Fruit fly (Drosophila melanogaster): ENCODE measurements around the gene GstT4.

GstT4 gene

DNA sequence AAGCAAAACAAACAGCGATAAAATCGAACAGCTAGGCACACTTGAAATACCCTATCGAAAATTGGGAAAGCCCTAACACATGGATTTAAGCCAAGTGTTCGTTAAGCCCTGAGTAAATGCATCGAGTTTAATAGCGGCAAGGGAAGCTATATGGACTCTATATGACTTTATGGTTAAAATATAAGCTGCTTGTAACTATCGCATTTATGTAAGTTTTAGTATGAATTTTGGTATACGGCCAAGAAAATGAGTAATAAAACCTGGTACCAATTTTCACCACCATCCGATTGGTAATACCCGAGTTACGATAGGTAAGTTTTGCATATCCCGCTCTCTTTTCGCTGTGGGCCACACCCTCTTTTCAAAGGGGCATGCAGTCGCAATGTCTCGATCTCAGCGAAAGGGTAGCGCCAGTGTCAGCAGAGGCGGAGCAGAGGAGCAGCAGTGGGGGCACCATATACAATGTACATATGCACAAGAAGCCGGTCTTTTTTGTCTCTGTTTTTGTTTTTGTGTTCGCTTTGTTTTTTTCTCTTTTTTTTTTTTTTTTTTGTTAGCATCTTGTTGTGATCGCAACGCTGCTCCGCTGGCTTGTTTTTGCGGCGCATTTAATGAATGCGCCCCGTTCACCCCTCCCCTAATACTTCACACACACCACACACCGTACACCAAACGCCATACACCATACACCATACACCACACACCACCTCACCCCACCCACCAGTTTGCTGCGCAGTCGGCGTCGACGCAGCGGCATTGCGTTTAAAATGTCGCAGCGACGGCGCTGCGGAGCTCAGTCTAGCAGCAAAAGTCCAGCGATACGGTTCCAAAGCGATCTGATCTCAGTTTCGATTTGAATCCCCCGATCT is at the start of gene GstT4:
TSS of gene GstT4 (plus strand) at position 788 of the 869 bp plus-strand sequence.
- TF ChIP-seq fd85E (GFP tag; optimal IDR thresholded peaks at IDR 0.05) (peak; percentile 86), CG10669 (GFP tag; optimal IDR thresholded peaks at IDR 0.05) (peak; percentile 69), Eip93F (GFP tag; optimal IDR thresholded peaks at IDR 0.05) (peak; percentile 64), Gug (GFP tag; IDR thresholded peaks at IDR 0.05) (peak; percentile 96), spab (GFP tag; optimal IDR thresholded peaks at IDR 0.05) (peak; percentile 89), pdm3 (GFP tag; optimal IDR thresholded peaks at IDR 0.05) (peak; percentile 89), Ets21C (GFP tag; optimal IDR thresholded peaks at IDR 0.05) (peak; percentile 59), lz (GFP tag; optimal IDR thresholded peaks at IDR 0.05) (peak; percentile 81), CG9139 (GFP tag; optimal IDR thresholded peaks at IDR 0.05) (peak; percentile 97), Met (GFP tag; optimal IDR thresholded peaks at IDR 0.05) (peak; percentile 70), CG11902 (GFP tag; optimal IDR thresholded peaks at IDR 0.05) (peak; percentile 25), Sox102F (GFP tag; optimal IDR thresholded peaks at IDR 0.05) (peak; percentile 85), CG32006 (GFP tag; optimal IDR thresholded peaks at IDR 0.05) (peak; percentile 70), CG8319 (GFP tag; optimal IDR thresholded peaks at IDR 0.05) (peak; percentile 78), CG3919 (GFP tag; optimal IDR thresholded peaks at IDR 0.05) (peak; percentile 92), Lpt (GFP tag; optimal IDR thresholded peaks at IDR 0.05) (peak; percentile 99), OdsH (GFP tag; optimal IDR thresholded peaks at IDR 0.05) (peak; percentile 86), Sox14 (GFP tag; optimal IDR thresholded peaks at IDR 0.05) (peak; percentile 93), vri (GFP tag; optimal IDR thresholded peaks at IDR 0.05) (peak; percentile 96), Ets96B (tag; optimal IDR thresholded peaks at IDR 0.05) (peak; percentile 89), CG4318 (GFP tag; optimal IDR thresholded peaks at IDR 0.05) (peak; percentile 16), CG6808 (GFP tag; optimal IDR thresholded peaks at IDR 0.05) (peak; percentile 94), CG10631 (GFP tag; optimal IDR thresholded peaks at IDR 0.05) (peak; percentile 96), fd59A (GFP tag; optimal IDR thresholded peaks at IDR 0.05) (peak; percentile 61), fkh (GFP tag; optimal IDR thresholded peaks at IDR 0.05) (peak; percentile 80), CG3032 (tag; optimal IDR thresholded peaks at IDR 0.05) (peak; percentile 89), svp (GFP tag) (peak; percentile 96), net (GFP tag; optimal IDR thresholded peaks at IDR 0.05) (peak; percentile 97), CG6276 (GFP tag; optimal IDR thresholded peaks at IDR 0.05) (peak; percentile 90), Smox (GFP tag; optimal IDR thresholded peaks at IDR 0.05) (peak; percentile 82), eg (GFP tag; IDR thresholded peaks at IDR 0.05) (peak; percentile 99), Hr38 (GFP tag; optimal IDR thresholded peaks at IDR 0.05) (peak; percentile 66), Eip78C (GFP tag) (peak; percentile 93), dsx (GFP tag; optimal IDR thresholded peaks at IDR 0.05; ENCODE audit: poor library complexity, severe bottlenecking) (peak; percentile 95), acj6 (GFP tag; optimal IDR thresholded peaks at IDR 0.05) (peak; percentile 79), Eip75B (GFP tag; optimal IDR thresholded peaks at IDR 0.05) (peak; percentile 94), Blimp-1 (GFP tag; optimal IDR thresholded peaks at IDR 0.05) (peak; percentile 16), CG6163 (GFP tag; IDR thresholded peaks at IDR 0.05) (peak; percentile 99), Hr4 (GFP tag; optimal IDR thresholded peaks at IDR 0.05) (peak; percentile 69), CG11294 (GFP tag; IDR thresholded peaks at IDR 0.05) (peak; percentile 82), CG7368 (GFP tag; optimal IDR thresholded peaks at IDR 0.05) (peak; percentile 95), achi (GFP tag; optimal IDR thresholded peaks at IDR 0.05) (peak; percentile 92), topi (GFP tag; optimal IDR thresholded peaks at IDR 0.05) (peak; percentile 83), Sox15 (GFP tag; optimal IDR thresholded peaks at IDR 0.05) (peak; percentile 38), dac (GFP tag; optimal IDR thresholded peaks at IDR 0.05) (peak; percentile 69), salr (GFP tag; optimal IDR thresholded peaks at IDR 0.05) (peak; percentile 64 to 94), CG15336 (GFP tag; IDR thresholded peaks at IDR 0.05) (peak; percentile 97), esn (GFP tag; optimal IDR thresholded peaks at IDR 0.05) (peak; percentile 85), CG8632 (GFP tag; optimal IDR thresholded peaks at IDR 0.05) (peak; percentile 90), CG6792 (GFP tag; optimal IDR thresholded peaks at IDR 0.05) (peak; percentile 94)
